Worm (Caenorhabditis elegans): ENCODE results near the gene cap-2.

- TF ChIP-seq snpc-4 (tag; optimal IDR thresholded peaks at IDR 0.05), result no peak
- no peak for TF ChIP-seq ZK546.5 (tag; optimal IDR thresholded peaks at IDR 0.05)
- TF ChIP-seq ama-1 (optimal IDR thresholded peaks at IDR 0.05), result no peak
- no peak for TF ChIP-seq skn-1 (tag; optimal IDR thresholded peaks at IDR 0.05)
- TF ChIP-seq R02D3.7 (tag; optimal IDR thresholded peaks at IDR 0.05), result no peak
- TF ChIP-seq alr-1 (tag; optimal IDR thresholded peaks at IDR 0.05), result no peak
- TF ChIP-seq unc-62 (GFP tag; optimal IDR thresholded peaks at IDR 0.05), result no peak
These were observed 4.6 kb downstream of the cap-2 start, which contains the start of gene orc-2 for ce11 chrII:10873631-10874030.

Data from whole organism, L2 larva.